Fruit fly (Drosophila melanogaster): ENCODE results near the gene CG14722.
A peak's percentile ranks its signal among the peaks of the same experiment; 100 is the strongest.

CG14722 gene

dm6 chr3R:11750294-11750432 is 8.5 kb downstream of the CG14722 start, which contains the start of gene CG43062:
TSS of gene CG43062 (plus strand) at chr3R:11750333.
- TF ChIP-seq CG8319 (GFP tag; optimal IDR thresholded peaks at IDR 0.05) (no peak), Ets96B (tag; optimal IDR thresholded peaks at IDR 0.05) (no peak), achi (GFP tag; optimal IDR thresholded peaks at IDR 0.05) (no peak), Hr4 (GFP tag; optimal IDR thresholded peaks at IDR 0.05) (no peak), CG11762 (GFP tag; optimal IDR thresholded peaks at IDR 0.05; ENCODE audit: insufficient read depth) (no peak), CG32006 (GFP tag; optimal IDR thresholded peaks at IDR 0.05) (no peak), CG7368 (GFP tag; optimal IDR thresholded peaks at IDR 0.05) (no peak), pdm3 (GFP tag; optimal IDR thresholded peaks at IDR 0.05) (no peak), Lpt (GFP tag; optimal IDR thresholded peaks at IDR 0.05) (no peak), CG6854 (GFP tag; optimal IDR thresholded peaks at IDR 0.05) (no peak), Smox (GFP tag; optimal IDR thresholded peaks at IDR 0.05) (no peak)

dm6 chr3R:11751756-11752155 is 10.1 kb downstream of the CG14722 start:
- peak; percentile 54 for TF ChIP-seq Eip78C (GFP tag)
- no peak for TF ChIP-seq topi (GFP tag; optimal IDR thresholded peaks at IDR 0.05)
- no peak for TF ChIP-seq Blimp-1 (GFP tag; optimal IDR thresholded peaks at IDR 0.05)
- peak; percentile 63 for TF ChIP-seq svp (GFP tag)
- TF ChIP-seq Hr4 (GFP tag; optimal IDR thresholded peaks at IDR 0.05) = peak; percentile 37

- TF ChIP-seq pdm3 (GFP tag; optimal IDR thresholded peaks at IDR 0.05) = no peak
- peak; percentile 17 for TF ChIP-seq Eip78C (GFP tag)
- TF ChIP-seq CG6808 (GFP tag; optimal IDR thresholded peaks at IDR 0.05) = no peak
- TF ChIP-seq spab (GFP tag; optimal IDR thresholded peaks at IDR 0.05) = no peak
- no peak for TF ChIP-seq lz (GFP tag; optimal IDR thresholded peaks at IDR 0.05)
- no peak for TF ChIP-seq acj6 (GFP tag; optimal IDR thresholded peaks at IDR 0.05)
Observed at dm6 chr3R:11756762-11757161, 15.1 kb downstream of the CG14722 start.

dm6 chr3R:11757197-11757856 is 15.6 kb downstream of the CG14722 start:
- TF ChIP-seq dsx (GFP tag; optimal IDR thresholded peaks at IDR 0.05; ENCODE audit: poor library complexity, severe bottlenecking) (no peak), vri (GFP tag; optimal IDR thresholded peaks at IDR 0.05) (peak; percentile 72), lz (GFP tag; optimal IDR thresholded peaks at IDR 0.05) (no peak), Gug (GFP tag; IDR thresholded peaks at IDR 0.05) (no peak), CG6276 (GFP tag; optimal IDR thresholded peaks at IDR 0.05) (no peak), CG7368 (GFP tag; optimal IDR thresholded peaks at IDR 0.05) (no peak), Eip78C (GFP tag) (peak; percentile 18), CG10669 (GFP tag; optimal IDR thresholded peaks at IDR 0.05) (no peak), fd85E (GFP tag; optimal IDR thresholded peaks at IDR 0.05) (no peak), Smox (GFP tag; optimal IDR thresholded peaks at IDR 0.05) (no peak), Lpt (GFP tag; optimal IDR thresholded peaks at IDR 0.05) (no peak), CG8319 (GFP tag; optimal IDR thresholded peaks at IDR 0.05) (no peak)

- TF ChIP-seq cyc (GFP tag; optimal IDR thresholded peaks at IDR 0.05) = no peak
- TF ChIP-seq CG3032 (tag; optimal IDR thresholded peaks at IDR 0.05) = no peak
- TF ChIP-seq vri (GFP tag; optimal IDR thresholded peaks at IDR 0.05) = peak; percentile 81
- TF ChIP-seq Eip93F (GFP tag; optimal IDR thresholded peaks at IDR 0.05) = peak; percentile 33
- TF ChIP-seq dsx (GFP tag; optimal IDR thresholded peaks at IDR 0.05; ENCODE audit: poor library complexity, severe bottlenecking) = no peak
Observed at dm6 chr3R:11758160-11758506, 16.4 kb downstream of the CG14722 start.

dm6 chr3R:11758507-11759184 is 17.0 kb downstream of the CG14722 start:
- TF ChIP-seq acj6 (GFP tag; optimal IDR thresholded peaks at IDR 0.05) (peak; percentile 52), fkh (GFP tag; optimal IDR thresholded peaks at IDR 0.05) (no peak), Gug (GFP tag; IDR thresholded peaks at IDR 0.05) (no peak), Lpt (GFP tag; optimal IDR thresholded peaks at IDR 0.05) (no peak), CG34406 (GFP tag; optimal IDR thresholded peaks at IDR 0.05) (peak; percentile 25), ss (GFP tag; optimal IDR thresholded peaks at IDR 0.05) (peak; percentile 40 to 46), Smox (GFP tag; optimal IDR thresholded peaks at IDR 0.05) (peak; percentile 60), Blimp-1 (GFP tag; optimal IDR thresholded peaks at IDR 0.05) (peak; percentile 19), esn (GFP tag; optimal IDR thresholded peaks at IDR 0.05) (peak; percentile 74), CG4318 (GFP tag; optimal IDR thresholded peaks at IDR 0.05) (no peak), CG10631 (GFP tag; optimal IDR thresholded peaks at IDR 0.05) (peak; percentile 24), achi (GFP tag; optimal IDR thresholded peaks at IDR 0.05) (peak; percentile 11), Sox102F (GFP tag; optimal IDR thresholded peaks at IDR 0.05) (peak; percentile 43), salr (GFP tag; optimal IDR thresholded peaks at IDR 0.05) (peak in 1 of 2 experiments; percentile 31), spab (GFP tag; optimal IDR thresholded peaks at IDR 0.05) (no peak), net (GFP tag; optimal IDR thresholded peaks at IDR 0.05) (peak; percentile 17), Met (GFP tag; optimal IDR thresholded peaks at IDR 0.05) (peak; percentile 71), CG8119 (GFP tag; IDR thresholded peaks at IDR 0.05) (no peak), OdsH (GFP tag; optimal IDR thresholded peaks at IDR 0.05) (peak; percentile 6)
